Fruit fly (Drosophila melanogaster) whole organism, embryonic: ENCODE measurements around the gene CG31174.

Experiments
- ATbp ChIP-seq: fragments of 200-800 bp; sonication (Bioruptor generic); optimal IDR thresholded peaks from 2 replicates; lab custom pipeline; 2017; ENCODE audit warnings: missing biosample characterization, mild to moderate bottlenecking, missing genetic modification characterization, missing genetic modification reagents
- B-H1 ChIP-seq: fragments of 200-800 bp; sonication (Bioruptor generic); IDR thresholded peaks from 3 replicates; pipeline ENCODE4 v1.3.6; 2022; ENCODE audit warnings: missing biosample characterization, missing genetic modification characterization
- CG10462 ChIP-seq: fragments of 200-800 bp; sonication (Bioruptor generic); optimal IDR thresholded peaks from 2 replicates; lab custom pipeline; 2016; ENCODE audit warnings: missing biosample characterization, missing genetic modification characterization
- CG13287 ChIP-seq: fragments of 200-800 bp; sonication (Bioruptor generic); IDR thresholded peaks from 2 replicates; pipeline ENCODE4 v1.3.6; 2022; ENCODE audit warnings: missing biosample characterization, missing genetic modification characterization; ENCODE audit not compliant: partially characterized antibody
- CG1647 ChIP-seq: fragments of 200-800 bp; sonication (Bioruptor generic); optimal IDR thresholded peaks from 3 replicates; lab custom pipeline; 2016; ENCODE audit warnings: missing biosample characterization, missing genetic modification characterization
- CG18011 ChIP-seq: fragments of 200-800 bp; sonication (Bioruptor generic); optimal IDR thresholded peaks from 2 replicates; lab custom pipeline; 2017; ENCODE audit warnings: missing biosample characterization, missing genetic modification characterization, mild to moderate bottlenecking, moderate library complexity, missing genotype
- CG18262 ChIP-seq: fragments of 200-800 bp; optimal IDR thresholded peaks from 3 replicates; lab custom pipeline; 2019; ENCODE audit warnings: missing biosample characterization, mild to moderate bottlenecking, missing genetic modification characterization, moderate library complexity
- CG32772 ChIP-seq: fragments of 200-800 bp; sonication (Bioruptor generic); IDR thresholded peaks from 2 replicates; pipeline ENCODE4 v1.3.6; 2022; ENCODE audit warnings: missing biosample characterization, missing genetic modification characterization
- CG33557 ChIP-seq: fragments of 200-800 bp; sonication (Bioruptor generic); optimal IDR thresholded peaks from 2 replicates; lab custom pipeline; 2019; ENCODE audit warnings: missing biosample characterization, mild to moderate bottlenecking, missing genetic modification characterization, moderate library complexity
- CG7271 ChIP-seq: fragments of 200-800 bp; sonication (Bioruptor generic); optimal IDR thresholded peaks from 2 replicates; lab custom pipeline; 2018; ENCODE audit warnings: missing biosample characterization, mild to moderate bottlenecking, missing genetic modification characterization, moderate library complexity
- CG8290 ChIP-seq, 3 experiments: fragments of 200-800 bp; sonication (Bioruptor generic); optimal IDR thresholded peaks; 2 replicates each; lab custom pipeline; 2016 to 2019; ENCODE audit warnings: missing biosample characterization in 3 of 3, missing genetic modification characterization in 3 of 3, mild to moderate bottlenecking in 2 of 3, moderate library complexity in 1 of 3
- CG8924 ChIP-seq: fragments of 200-800 bp; optimal IDR thresholded peaks from 3 replicates; lab custom pipeline; 2019; ENCODE audit warnings: missing biosample characterization, mild to moderate bottlenecking, missing genetic modification characterization, moderate library complexity
- CG9215 ChIP-seq: fragments of 200-800 bp; sonication (Bioruptor generic); IDR thresholded peaks from 2 replicates; pipeline ENCODE4 v1.3.6; 2022; ENCODE audit warnings: missing biosample characterization, missing genetic modification characterization
- D ChIP-seq, 2 experiments: fragments of 200-800 bp in 1 of 2; fragments of >200 bp in 1 of 2; sonication (Bioruptor generic) in 1 of 2; optimal IDR thresholded peaks; 2 replicates in 1 of 2; 3 replicates in 1 of 2; lab custom pipeline; 2017; ENCODE audit warnings: mild to moderate bottlenecking in 1 of 2, missing biosample characterization in 1 of 2, missing genetic modification characterization in 1 of 2, missing genetic modification reagents in 1 of 2
- Ets65A ChIP-seq: fragments of 200-800 bp; sonication (Bioruptor generic); peaks from one replicate; lab custom pipeline; 2016; ENCODE audit warnings: missing biosample characterization, missing genetic modification characterization
- Gsc ChIP-seq: fragments of 200-800 bp; sonication (Bioruptor generic); IDR thresholded peaks from 2 replicates; pipeline ENCODE4 v1.3.6; 2022; ENCODE audit warnings: missing biosample characterization, missing genetic modification characterization
- H2.0 ChIP-seq: fragments of 200-800 bp; sonication (Bioruptor generic); IDR thresholded peaks from 2 replicates; pipeline ENCODE4 v1.3.6; 2022; ENCODE audit warnings: missing biosample characterization, missing genetic modification characterization
- MESR4 ChIP-seq: fragments of 200-800 bp; sonication (Bioruptor generic); optimal IDR thresholded peaks from 2 replicates; lab custom pipeline; 2018; ENCODE audit warnings: missing biosample characterization, mild to moderate bottlenecking, missing genetic modification characterization, moderate library complexity
- Med ChIP-seq: fragments of 200-800 bp; sonication (Bioruptor generic); peaks from one replicate; lab custom pipeline; 2016; ENCODE audit warnings: missing biosample characterization, missing genetic modification characterization, mild to moderate bottlenecking, inconsistent platforms, moderate library complexity
- NFAT ChIP-seq: fragments of 200-800 bp; sonication (Bioruptor generic); IDR thresholded peaks from 2 replicates; pipeline ENCODE4 v1.3.6; 2022; ENCODE audit warnings: missing biosample characterization, missing genetic modification characterization
- NfI ChIP-seq: fragments of 200-800 bp; sonication (Bioruptor generic); optimal IDR thresholded peaks from 3 replicates; lab custom pipeline; 2018; ENCODE audit warnings: missing biosample characterization, mild to moderate bottlenecking, missing genetic modification characterization, moderate library complexity
- Sox100B ChIP-seq: fragments of 200-800 bp; sonication (Bioruptor generic); optimal IDR thresholded peaks from 3 replicates; lab custom pipeline; 2018; ENCODE audit warnings: missing biosample characterization, mild to moderate bottlenecking, missing genetic modification characterization
- TFAM ChIP-seq: fragments of 200-800 bp; sonication (Bioruptor generic); optimal IDR thresholded peaks from 2 replicates; lab custom pipeline; 2017; ENCODE audit warnings: missing biosample characterization, missing genetic modification characterization, inconsistent platforms
- Vsx1 ChIP-seq: fragments of 200-800 bp; sonication (Bioruptor generic); optimal IDR thresholded peaks from 2 replicates; lab custom pipeline; 2017; ENCODE audit warnings: missing biosample characterization, mild to moderate bottlenecking, missing genetic modification characterization, missing genetic modification reagents
- abd-A ChIP-seq: fragments of 200-800 bp; sonication (Bioruptor generic); optimal IDR thresholded peaks from 3 replicates; lab custom pipeline; 2019; ENCODE audit warnings: missing biosample characterization, mild to moderate bottlenecking, missing genetic modification characterization, moderate library complexity
- al ChIP-seq: fragments of 200-800 bp; sonication (Bioruptor generic); IDR thresholded peaks from 2 replicates; pipeline ENCODE4 v1.3.6; 2022; ENCODE audit warnings: missing biosample characterization, missing genetic modification characterization
- bcd ChIP-seq: fragments of 200-800 bp; sonication (Bioruptor generic); optimal IDR thresholded peaks from 2 replicates; lab custom pipeline; 2017; ENCODE audit warnings: missing biosample characterization, mild to moderate bottlenecking, missing genetic modification characterization
- cad ChIP-seq: fragments of >200 bp; optimal IDR thresholded peaks from 2 replicates; lab custom pipeline; 2017; ENCODE audit warnings: missing biosample characterization, missing genetic modification characterization
- cwo ChIP-seq: fragments of 200-800 bp; sonication (Bioruptor generic); optimal IDR thresholded peaks from 3 replicates; lab custom pipeline; 2017; ENCODE audit warnings: missing biosample characterization, missing genetic modification characterization, mild to moderate bottlenecking, moderate library complexity, missing genetic modification reagents
- dm ChIP-seq: fragments of 200-800 bp; sonication (Bioruptor generic); optimal IDR thresholded peaks from 3 replicates; lab custom pipeline; 2016; ENCODE audit warnings: missing biosample characterization, missing genetic modification characterization
- dmrt11E ChIP-seq: fragments of 200-800 bp; sonication (Bioruptor generic); optimal IDR thresholded peaks from 3 replicates; lab custom pipeline; 2018; ENCODE audit warnings: missing biosample characterization, mild to moderate bottlenecking, missing genetic modification characterization, moderate library complexity
- dmrt99B ChIP-seq: fragments of 200-800 bp; sonication (Bioruptor generic); optimal IDR thresholded peaks from 2 replicates; lab custom pipeline; 2018; ENCODE audit warnings: missing biosample characterization, mild to moderate bottlenecking, missing genetic modification characterization, moderate library complexity
- exex ChIP-seq: fragments of 200-800 bp; sonication (Bioruptor generic); optimal IDR thresholded peaks from 4 replicates; lab custom pipeline; 2018; ENCODE audit warnings: missing biosample characterization, mild to moderate bottlenecking, missing genetic modification characterization, moderate library complexity
- fd64A ChIP-seq: fragments of 200-800 bp; sonication (Bioruptor generic); optimal IDR thresholded peaks from 3 replicates; lab custom pipeline; 2018; ENCODE audit warnings: missing biosample characterization, mild to moderate bottlenecking, missing genetic modification characterization
- gem ChIP-seq: fragments of 200-800 bp; sonication (Bioruptor generic); optimal IDR thresholded peaks from 2 replicates; lab custom pipeline; 2019; ENCODE audit warnings: missing biosample characterization, mild to moderate bottlenecking, missing genetic modification characterization, moderate library complexity
- gsb ChIP-seq: fragments of 200-800 bp; sonication (Bioruptor generic); IDR thresholded peaks from 2 replicates; pipeline ENCODE4 v1.3.6; 2022; ENCODE audit warnings: missing biosample characterization, missing genetic modification characterization
- gt ChIP-seq: fragments of 200-800 bp; sonication (Bioruptor generic); IDR thresholded peaks from 2 replicates; pipeline ENCODE4 v1.3.6; 2022; ENCODE audit warnings: missing biosample characterization, missing genetic modification characterization
- h ChIP-seq: fragments of >200 bp; optimal IDR thresholded peaks from 2 replicates; lab custom pipeline; 2017
- hkb ChIP-seq, 2 experiments: fragments of 200-800 bp in 1 of 2; fragments of >200 bp in 1 of 2; sonication (Bioruptor generic) in 1 of 2; IDR thresholded peaks in 1 of 2; optimal IDR thresholded peaks in 1 of 2; 2 replicates each; pipeline versions ENCODE4 v1.3.6 to Lab custom; 2017 to 2022; ENCODE audit warnings: missing biosample characterization in 1 of 2, missing genetic modification characterization in 1 of 2
- hth ChIP-seq: fragments of >200 bp; optimal IDR thresholded peaks from 2 replicates; lab custom pipeline; 2017; ENCODE audit warnings: inconsistent platforms
- lola ChIP-seq, 3 experiments: fragments of >200 bp in 2 of 3; fragments of 200-800 bp in 1 of 3; sonication (Bioruptor generic) in 1 of 3; optimal IDR thresholded peaks; 2 replicates each; lab custom pipeline; 2017 to 2019; ENCODE audit warnings: missing biosample characterization in 3 of 3, missing genetic modification characterization in 3 of 3, mild to moderate bottlenecking in 1 of 3, moderate library complexity in 1 of 3
- luna ChIP-seq: fragments of 200-800 bp; sonication (Bioruptor generic); optimal IDR thresholded peaks from 2 replicates; lab custom pipeline; 2016; ENCODE audit warnings: missing biosample characterization, missing genetic modification characterization
- pb ChIP-seq: fragments of 200-800 bp; sonication (Bioruptor generic); optimal IDR thresholded peaks from 3 replicates; lab custom pipeline; 2016; ENCODE audit warnings: missing biosample characterization, missing genetic modification characterization
- phol ChIP-seq: fragments of 200-800 bp; sonication (Bioruptor generic); optimal IDR thresholded peaks from 3 replicates; lab custom pipeline; 2018; ENCODE audit warnings: missing biosample characterization, mild to moderate bottlenecking, missing genetic modification characterization, moderate library complexity
- sima ChIP-seq: fragments of 200-800 bp; sonication (Bioruptor generic); optimal IDR thresholded peaks from 2 replicates; lab custom pipeline; 2016; ENCODE audit warnings: missing biosample characterization, missing genetic modification characterization
- tap ChIP-seq: fragments of 200-800 bp; optimal IDR thresholded peaks from 3 replicates; lab custom pipeline; 2019; ENCODE audit warnings: missing biosample characterization, mild to moderate bottlenecking, missing genetic modification characterization, moderate library complexity
- trem ChIP-seq: fragments of 200-800 bp; optimal IDR thresholded peaks from 3 replicates; lab custom pipeline; 2019; ENCODE audit warnings: missing biosample characterization, mild to moderate bottlenecking, missing genetic modification characterization, moderate library complexity
- tup ChIP-seq: fragments of 200-800 bp; sonication (Bioruptor generic); optimal IDR thresholded peaks from 2 replicates; lab custom pipeline; 2016; ENCODE audit warnings: missing biosample characterization, mild to moderate bottlenecking, missing genetic modification characterization, moderate library complexity
- tx ChIP-seq: fragments of 200-800 bp; sonication (Bioruptor generic); optimal IDR thresholded peaks from 2 replicates; lab custom pipeline; 2016; ENCODE audit warnings: missing biosample characterization, missing genetic modification characterization
- wek ChIP-seq: fragments of 200-800 bp; sonication (Bioruptor generic); optimal IDR thresholded peaks from 3 replicates; lab custom pipeline; 2018; ENCODE audit warnings: missing biosample characterization, mild to moderate bottlenecking, missing genetic modification characterization, moderate library complexity

The CG31174 gene

dm6 chr3R:21825140-21825539, 44.2 kb downstream of the CG31174 start (continued):
- TF ChIP-seq lola (GFP tag; optimal IDR thresholded peaks at IDR 0.05; lab: Kevin White, UChicago), result peak in 1 of 3 experiments; percentile 41
- TF ChIP-seq CG8290 (GFP tag; optimal IDR thresholded peaks at IDR 0.05; lab: Kevin White, UChicago), result no peak
- no peak for TF ChIP-seq CG8290 (tag; optimal IDR thresholded peaks at IDR 0.05; lab: Kevin White, UChicago)
- no peak for TF ChIP-seq abd-A
- no peak for TF ChIP-seq Vsx1 (GFP tag; lab: Kevin White, UChicago)
- no peak for TF ChIP-seq cad
- no peak for TF ChIP-seq CG18011 (GFP tag; lab: Kevin White, UChicago)
- no peak for TF ChIP-seq cwo (GFP tag; lab: Kevin White, UChicago)
- TF ChIP-seq NfI (GFP tag; lab: Kevin White, UChicago), result no peak
- TF ChIP-seq Gsc (GFP tag; lab: Robert Waterston, UW), result no peak
- TF ChIP-seq wek (GFP tag; lab: Kevin White, UChicago), result no peak
- TF ChIP-seq gt (GFP tag; lab: Robert Waterston, UW), result no peak
- TF ChIP-seq hkb (optimal IDR thresholded peaks at IDR 0.05; lab: Kevin White, UChicago), result no peak
- TF ChIP-seq hkb (GFP tag; IDR thresholded peaks at IDR 0.05; lab: Robert Waterston, UW), result no peak
- no peak for TF ChIP-seq sima (GFP tag; lab: Kevin White, UChicago)
- TF ChIP-seq Med (GFP tag; lab: Kevin White, UChicago), result no peak
- TF ChIP-seq trem (tag; lab: Kevin White, UChicago), result peak; percentile 53
- TF ChIP-seq CG7271, result peak; percentile 26
- TF ChIP-seq al (GFP tag; lab: Robert Waterston, UW), result no peak
- no peak for TF ChIP-seq CG13287
- no peak for TF ChIP-seq phol
- TF ChIP-seq CG9215 (GFP tag; lab: Robert Waterston, UW), result no peak
- TF ChIP-seq tup (GFP tag; lab: Kevin White, UChicago), result no peak
- TF ChIP-seq gem (tag; lab: Kevin White, UChicago), result peak; percentile 15
- no peak for TF ChIP-seq h (lab: Kevin White, UChicago)
- TF ChIP-seq Ets65A (GFP tag; lab: Kevin White, UChicago), result no peak
- TF ChIP-seq pb (GFP tag; lab: Kevin White, UChicago), result no peak
- TF ChIP-seq D (optimal IDR thresholded peaks at IDR 0.05; lab: Kevin White, UChicago), result no peak
- TF ChIP-seq D (GFP tag; optimal IDR thresholded peaks at IDR 0.05; lab: Kevin White, UChicago), result peak; percentile 64
- no peak for TF ChIP-seq B-H1 (GFP tag; lab: Robert Waterston, UW)
- peak; percentile 38 for TF ChIP-seq Sox100B (GFP tag; lab: Kevin White, UChicago)
- no peak for TF ChIP-seq CG32772 (GFP tag; lab: Robert Waterston, UW)
- no peak for TF ChIP-seq TFAM (GFP tag; lab: Kevin White, UChicago)
- peak; percentile 31 for TF ChIP-seq CG18262 (tag; lab: Kevin White, UChicago)
- peak; percentile 22 for TF ChIP-seq CG8924 (tag; lab: Kevin White, UChicago)
- no peak for TF ChIP-seq dm (GFP tag; lab: Kevin White, UChicago)
- TF ChIP-seq luna (GFP tag; lab: Kevin White, UChicago), result no peak
- peak; percentile 26 for TF ChIP-seq tap
- TF ChIP-seq fd64A (GFP tag; lab: Kevin White, UChicago), result peak; percentile 36
- no peak for TF ChIP-seq tx (GFP tag; lab: Kevin White, UChicago)
- peak; percentile 37 for TF ChIP-seq dmrt99B (tag; lab: Kevin White, UChicago)
- no peak for TF ChIP-seq H2.0
- TF ChIP-seq exex (tag; lab: Kevin White, UChicago), result no peak
- TF ChIP-seq ATbp (GFP tag; lab: Kevin White, UChicago), result no peak
- TF ChIP-seq CG10462, result no peak
- TF ChIP-seq CG1647, result no peak
- no peak for TF ChIP-seq NFAT (GFP tag; lab: Robert Waterston, UW)
- no peak for TF ChIP-seq bcd
- peak; percentile 70 for TF ChIP-seq CG33557 (GFP tag; lab: Kevin White, UChicago)
- TF ChIP-seq gsb, result no peak
- peak; percentile 50 for TF ChIP-seq dmrt11E
- no peak for TF ChIP-seq MESR4 (GFP tag; lab: Kevin White, UChicago)
- no peak for TF ChIP-seq hth (lab: Kevin White, UChicago)
